Worm (Caenorhabditis elegans): ENCODE data around the gene ZC449.4.

DNA sequence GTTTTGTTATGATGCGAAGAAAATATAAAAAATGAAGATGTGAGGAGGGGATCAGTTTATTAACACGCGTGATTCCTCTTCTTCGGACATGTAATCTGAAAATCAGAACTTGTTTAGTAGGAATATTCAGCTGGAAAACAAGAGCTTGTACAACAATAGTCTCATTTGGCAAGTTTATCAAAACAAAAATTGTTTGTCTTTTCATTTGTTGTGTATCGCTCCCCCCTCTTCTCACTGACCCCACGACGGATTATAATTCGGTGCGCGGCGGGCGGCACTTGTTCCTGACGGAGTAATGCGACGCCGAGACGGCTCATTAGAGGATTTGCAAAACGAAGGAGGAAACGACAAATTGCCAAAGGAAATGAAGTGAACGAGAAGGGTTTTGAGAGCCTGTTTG is at the start of gene ZC449.4:
- no peak for TF ChIP-seq nhr-77 (tag; optimal IDR thresholded peaks at IDR 0.05)
- TF ChIP-seq nhr-11 (tag; optimal IDR thresholded peaks at IDR 0.05): no peak
